Worm (Caenorhabditis elegans): ENCODE data around the gene str-247.

The str-247 gene

DNA sequence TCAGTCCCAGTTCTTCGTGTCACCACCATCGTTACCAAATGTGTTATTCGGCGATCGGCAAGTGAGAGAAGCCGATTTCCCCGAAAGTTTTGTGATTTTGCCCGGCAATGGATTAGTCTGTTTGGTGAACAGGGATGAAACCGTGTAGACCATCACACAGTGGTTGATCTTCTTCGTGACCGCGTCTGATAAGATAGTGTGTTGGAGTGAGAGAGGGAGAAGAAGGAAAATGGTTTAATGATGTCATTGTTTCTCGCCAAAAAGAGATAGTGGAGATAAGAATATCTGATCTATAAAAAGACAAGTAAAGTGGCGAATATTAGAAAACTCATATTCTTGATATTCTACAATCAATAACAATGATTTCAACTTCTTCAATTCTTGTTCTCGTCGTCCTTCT is 26.0 kb downstream of the str-247 start, which contains the start of gene nlp-31 (continued):
- TF ChIP-seq lsy-2 (tag; optimal IDR thresholded peaks at IDR 0.05) (peak in 1 of 2 experiments; percentile 21), ceh-82 (tag; optimal IDR thresholded peaks at IDR 0.05) (no peak), grh-1 (GFP tag; IDR thresholded peaks at IDR 0.05) (no peak), sup-37 (GFP tag; optimal IDR thresholded peaks at IDR 0.05) (no peak), mdl-1 (tag; optimal IDR thresholded peaks at IDR 0.05) (peak in 1 of 2 experiments; percentile 41), aha-1 (tag; optimal IDR thresholded peaks at IDR 0.05) (no peak), jun-1 (tag; optimal IDR thresholded peaks at IDR 0.05) (peak; percentile 23), mef-2 (tag; optimal IDR thresholded peaks at IDR 0.05) (no peak), lin-14 (GFP tag; optimal IDR thresholded peaks at IDR 0.05) (peak; percentile 73), mep-1 (tag; optimal IDR thresholded peaks at IDR 0.05) (peak; percentile 10), lir-3 (tag; optimal IDR thresholded peaks at IDR 0.05; ENCODE audit: poor library complexity) (no peak), ztf-11 (tag; optimal IDR thresholded peaks at IDR 0.05) (no peak), elt-2 (tag; optimal IDR thresholded peaks at IDR 0.05) (no peak), elt-3 (tag; optimal IDR thresholded peaks at IDR 0.05) (peak; percentile 64 to 97 (median 96)), lin-13 (GFP tag; optimal IDR thresholded peaks at IDR 0.05) (no peak), unc-86 (tag; optimal IDR thresholded peaks at IDR 0.05) (no peak), fos-1 (tag; optimal IDR thresholded peaks at IDR 0.05) (no peak), lin-35 (GFP tag; optimal IDR thresholded peaks at IDR 0.05) (peak in 1 of 2 experiments; percentile 43), C34B4.2 (tag; optimal IDR thresholded peaks at IDR 0.05) (no peak), nhr-12 (tag; optimal IDR thresholded peaks at IDR 0.05) (no peak), ztf-4 (tag; optimal IDR thresholded peaks at IDR 0.05) (peak; percentile 27), xbp-1 (tag; optimal IDR thresholded peaks at IDR 0.05) (no peak), zip-4 (GFP tag; optimal IDR thresholded peaks at IDR 0.05) (no peak), fkh-4 (tag; optimal IDR thresholded peaks at IDR 0.05; ENCODE audit: borderline replicate concordance) (no peak), nhr-76 (tag; optimal IDR thresholded peaks at IDR 0.05) (no peak), nhr-20 (tag; optimal IDR thresholded peaks at IDR 0.05) (peak; percentile 88), ceh-90 (tag; optimal IDR thresholded peaks at IDR 0.05) (no peak), unc-130 (tag; optimal IDR thresholded peaks at IDR 0.05) (no peak), sptf-1 (tag; optimal IDR thresholded peaks at IDR 0.05) (no peak), egl-13 (tag; optimal IDR thresholded peaks at IDR 0.05) (no peak), nhr-47 (tag; optimal IDR thresholded peaks at IDR 0.05) (no peak), nhr-71 (tag; optimal IDR thresholded peaks at IDR 0.05) (peak; percentile 80), nhr-90 (tag; optimal IDR thresholded peaks at IDR 0.05; ENCODE audit: poor library complexity) (peak; percentile 29)

DNA sequence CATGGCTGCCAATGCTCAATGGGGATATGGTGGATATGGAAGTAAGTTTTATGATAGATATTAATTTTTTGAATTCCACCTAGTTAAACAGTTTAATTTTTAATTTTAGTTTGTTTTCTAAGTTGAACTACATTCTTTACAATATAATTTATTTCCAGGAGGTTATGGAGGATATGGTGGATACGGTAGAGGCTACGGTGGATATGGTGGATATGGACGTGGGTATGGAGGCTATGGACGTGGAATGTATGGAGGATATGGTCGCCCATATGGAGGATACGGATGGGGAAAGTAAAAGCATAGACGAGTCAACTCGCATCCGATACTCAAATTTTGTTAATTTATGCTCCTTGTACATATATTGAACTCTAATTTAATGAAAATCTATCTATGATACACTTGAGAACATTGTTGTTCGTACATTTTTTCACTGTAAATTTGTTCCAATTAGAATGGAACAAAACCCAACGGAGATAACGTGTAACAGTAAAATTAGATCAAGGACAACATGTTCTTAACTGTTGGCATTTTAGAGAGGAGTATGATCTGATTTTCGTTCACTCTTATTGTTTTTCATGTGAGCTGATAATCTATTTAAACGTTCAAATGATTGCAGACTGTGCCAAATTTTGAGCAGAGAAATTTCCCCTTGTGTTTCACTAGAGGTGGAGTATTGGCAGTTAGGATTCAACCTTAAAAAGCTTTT is 26.5 kb downstream of the str-247 start:
- no peak for TF ChIP-seq zag-1 (tag; optimal IDR thresholded peaks at IDR 0.05)
- no peak for TF ChIP-seq elt-3 (tag; optimal IDR thresholded peaks at IDR 0.05)
- no peak for TF ChIP-seq blmp-1 (tag; optimal IDR thresholded peaks at IDR 0.05)
- TF ChIP-seq grh-1 (GFP tag; IDR thresholded peaks at IDR 0.05) = no peak
- no peak for TF ChIP-seq hlh-4 (tag; optimal IDR thresholded peaks at IDR 0.05)
- no peak for TF ChIP-seq lsy-2 (tag; optimal IDR thresholded peaks at IDR 0.05)
- no peak for TF ChIP-seq ets-5 (GFP tag; IDR thresholded peaks at IDR 0.05)
- no peak for TF ChIP-seq sox-4 (tag; optimal IDR thresholded peaks at IDR 0.05)

DNA sequence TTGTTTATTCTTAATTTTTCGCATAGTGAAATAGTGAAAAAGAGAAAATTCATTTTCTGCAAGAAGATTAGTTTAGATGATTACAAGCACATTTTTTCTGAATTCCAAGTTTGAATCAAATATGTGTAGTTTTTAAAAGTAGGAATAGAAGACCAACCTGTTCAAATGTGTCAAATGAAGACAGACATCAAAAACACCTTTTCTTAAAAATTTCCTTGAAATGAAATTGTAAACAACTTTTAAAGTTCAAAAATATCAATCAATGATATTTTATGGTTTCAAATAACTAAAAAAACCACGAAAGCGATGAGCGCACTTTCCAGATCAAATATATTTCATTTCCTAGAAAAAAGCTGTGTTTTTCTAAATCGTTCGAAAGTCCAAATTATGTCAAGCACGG is 27.8 kb downstream of the str-247 start, which contains the start of gene nlp-30:
TSS of gene nlp-30 (plus strand) at position 301 of the 400 bp plus-strand sequence.
- TF ChIP-seq nhr-237 (tag; optimal IDR thresholded peaks at IDR 0.05) (no peak), nhr-12 (tag; optimal IDR thresholded peaks at IDR 0.05) (no peak), alr-1 (tag; optimal IDR thresholded peaks at IDR 0.05; ENCODE audit: borderline replicate concordance) (no peak)

Measured in whole organism, L1 larva.